Fruit fly (Drosophila melanogaster) whole organism, adult: ENCODE data around the gene Snoo.

Experiments used
- CG11617 ChIP-seq: fragments of 200-800 bp; sonication (Bioruptor generic); optimal IDR thresholded peaks from 2 replicates; lab custom pipeline; 2017; ENCODE audit warnings: mild to moderate bottlenecking, missing biosample characterization, missing genetic modification reagents, missing genetic modification characterization
- CG12768 ChIP-seq: fragments of 200-800 bp; sonication (Bioruptor generic); optimal IDR thresholded peaks from 2 replicates; lab custom pipeline; 2017; ENCODE audit warnings: missing biosample characterization, missing genetic modification characterization, mild to moderate bottlenecking, moderate library complexity, missing genetic modification reagents
- CG14711 ChIP-seq: fragments of 200-800 bp; sonication (Bioruptor generic); optimal IDR thresholded peaks from 2 replicates; lab custom pipeline; 2018; ENCODE audit warnings: missing biosample characterization, mild to moderate bottlenecking, missing genetic modification characterization, moderate library complexity
- CG1620 ChIP-seq: fragments of 200-800 bp; sonication (Bioruptor generic); optimal IDR thresholded peaks from 2 replicates; lab custom pipeline; 2016; ENCODE audit warnings: missing biosample characterization, missing genetic modification characterization
- CG33017 ChIP-seq: fragments of 200-800 bp; sonication (Bioruptor generic); optimal IDR thresholded peaks from 2 replicates; lab custom pipeline; 2018; ENCODE audit warnings: missing biosample characterization, mild to moderate bottlenecking, missing genetic modification characterization, moderate library complexity
- CG5204 ChIP-seq: fragments of 200-800 bp; sonication (Bioruptor generic); optimal IDR thresholded peaks from 2 replicates; lab custom pipeline; 2016; ENCODE audit warnings: missing biosample characterization, missing genetic modification characterization
- CG7045 ChIP-seq: fragments of 200-800 bp; sonication (Bioruptor generic); optimal IDR thresholded peaks from 2 replicates; lab custom pipeline; 2017; ENCODE audit warnings: missing biosample characterization, mild to moderate bottlenecking, missing genetic modification characterization
- CG7101 ChIP-seq: fragments of 200-800 bp; sonication (Bioruptor generic); optimal IDR thresholded peaks from 2 replicates; lab custom pipeline; 2018; ENCODE audit warnings: missing biosample characterization, mild to moderate bottlenecking, missing genetic modification characterization, moderate library complexity
- Clk ChIP-seq: fragments of 200-800 bp; sonication (Bioruptor generic); optimal IDR thresholded peaks from 2 replicates; lab custom pipeline; 2017; ENCODE audit warnings: missing biosample characterization, missing genetic modification characterization
- Crg-1 ChIP-seq: fragments of 200-800 bp; sonication (Bioruptor generic); optimal IDR thresholded peaks from 2 replicates; lab custom pipeline; 2016; ENCODE audit warnings: missing biosample characterization, missing genetic modification characterization
- Hr96 ChIP-seq: fragments of 200-800 bp; sonication (Bioruptor generic); optimal IDR thresholded peaks from 2 replicates; lab custom pipeline; 2016; ENCODE audit warnings: missing biosample characterization, missing genetic modification characterization
- Mnt ChIP-seq: fragments of 200-800 bp; sonication (Bioruptor generic); optimal IDR thresholded peaks from 2 replicates; lab custom pipeline; 2016; ENCODE audit warnings: missing biosample characterization, mild to moderate bottlenecking, missing genetic modification characterization
- bab1 ChIP-seq: fragments of 200-800 bp; sonication (Bioruptor generic); optimal IDR thresholded peaks from 3 replicates; lab custom pipeline; 2019; ENCODE audit warnings: missing biosample characterization, mild to moderate bottlenecking, missing genetic modification characterization, moderate library complexity
- cic ChIP-seq: fragments of 200-800 bp; sonication (Bioruptor generic); optimal IDR thresholded peaks from 2 replicates; lab custom pipeline; 2017; ENCODE audit warnings: missing biosample characterization, mild to moderate bottlenecking, missing genetic modification characterization, moderate library complexity
- cnc ChIP-seq, 2 experiments: fragments of >200 bp; optimal IDR thresholded peaks; 2 replicates each; lab custom pipeline; 2017
- kay ChIP-seq: fragments of 200-800 bp; sonication (Bioruptor generic); peaks from one replicate; lab custom pipeline; 2016; ENCODE audit warnings: missing biosample characterization, missing genetic modification characterization, borderline replicate concordance
- ovo ChIP-seq: fragments of 200-800 bp; sonication (Bioruptor generic); optimal IDR thresholded peaks from 2 replicates; lab custom pipeline; 2016; ENCODE audit warnings: missing biosample characterization, missing genetic modification characterization
- pad ChIP-seq: fragments of 200-800 bp; sonication (Bioruptor generic); optimal IDR thresholded peaks from 3 replicates; lab custom pipeline; 2017; ENCODE audit warnings: missing biosample characterization, missing genetic modification characterization, mild to moderate bottlenecking, moderate library complexity, missing genetic modification reagents
- tj ChIP-seq: fragments of 200-800 bp; sonication (Bioruptor generic); optimal IDR thresholded peaks from 3 replicates; lab custom pipeline; 2017; ENCODE audit warnings: missing biosample characterization, mild to moderate bottlenecking, missing genetic modification characterization, moderate library complexity
- toe ChIP-seq: fragments of 200-800 bp; sonication (Bioruptor generic); optimal IDR thresholded peaks from 2 replicates; lab custom pipeline; 2016; ENCODE audit warnings: missing biosample characterization, missing genetic modification characterization

The Snoo gene

dm6 chr2L:7870212-7870611 is 113.8 kb downstream of the Snoo start:
- no peak for TF ChIP-seq CG12768
- TF ChIP-seq ovo (GFP tag; lab: Kevin White, UChicago) = no peak
- no peak for TF ChIP-seq CG5204 (GFP tag; lab: Kevin White, UChicago)
- no peak for TF ChIP-seq CG7101 (tag; lab: Kevin White, UChicago)
- TF ChIP-seq kay (GFP tag; lab: Kevin White, UChicago) = no peak
- no peak for TF ChIP-seq Hr96 (GFP tag; lab: Kevin White, UChicago)
- TF ChIP-seq Crg-1 (GFP tag; lab: Kevin White, UChicago) = no peak
- no peak for TF ChIP-seq pad
- no peak for TF ChIP-seq CG1620 (GFP tag; lab: Kevin White, UChicago)
- no peak for TF ChIP-seq toe (GFP tag; lab: Kevin White, UChicago)
- TF ChIP-seq CG33017 (tag; lab: Kevin White, UChicago) = no peak
- TF ChIP-seq tj = no peak
- no peak for TF ChIP-seq Clk (GFP tag; lab: Kevin White, UChicago)
- TF ChIP-seq cic (GFP tag; lab: Kevin White, UChicago) = no peak
- no peak for TF ChIP-seq CG7045 (GFP tag; lab: Kevin White, UChicago)
- TF ChIP-seq cnc (optimal IDR thresholded peaks at IDR 0.05; lab: Kevin White, UChicago) = no peak
- no peak for TF ChIP-seq Mnt (GFP tag; lab: Kevin White, UChicago)
- no peak for TF ChIP-seq bab1

- TF ChIP-seq CG1620 (GFP tag; lab: Kevin White, UChicago) = no peak
- TF ChIP-seq kay (GFP tag; lab: Kevin White, UChicago) = no peak
- TF ChIP-seq CG12768 = no peak
- TF ChIP-seq CG7101 (tag; lab: Kevin White, UChicago) = no peak
Measured at dm6 chr2L:7868608-7869007, 115.4 kb downstream of the Snoo start.

dm6 chr2L:7861733-7862132 is 122.3 kb downstream of the Snoo start:
- TF ChIP-seq cnc (optimal IDR thresholded peaks at IDR 0.05; lab: Kevin White, UChicago) (no peak), tj (no peak), CG5204 (GFP tag; lab: Kevin White, UChicago) (no peak), CG33017 (tag; lab: Kevin White, UChicago) (no peak), kay (GFP tag; lab: Kevin White, UChicago) (no peak), Mnt (GFP tag; lab: Kevin White, UChicago) (no peak), CG7101 (tag; lab: Kevin White, UChicago) (no peak), ovo (GFP tag; lab: Kevin White, UChicago) (no peak)

- TF ChIP-seq CG11617 (GFP tag; lab: Kevin White, UChicago) (no peak), kay (GFP tag; lab: Kevin White, UChicago) (no peak), CG12768 (no peak), cic (GFP tag; lab: Kevin White, UChicago) (no peak), CG7101 (tag; lab: Kevin White, UChicago) (no peak), Hr96 (GFP tag; lab: Kevin White, UChicago) (no peak), Clk (GFP tag; lab: Kevin White, UChicago) (no peak), CG14711 (tag; lab: Kevin White, UChicago) (no peak), Mnt (GFP tag; lab: Kevin White, UChicago) (no peak), CG7045 (GFP tag; lab: Kevin White, UChicago) (no peak), tj (no peak), pad (no peak), bab1 (no peak), Crg-1 (GFP tag; lab: Kevin White, UChicago) (no peak), CG33017 (tag; lab: Kevin White, UChicago) (no peak), CG5204 (GFP tag; lab: Kevin White, UChicago) (no peak), cnc (optimal IDR thresholded peaks at IDR 0.05; lab: Kevin White, UChicago) (no peak), CG1620 (GFP tag; lab: Kevin White, UChicago) (no peak), toe (GFP tag; lab: Kevin White, UChicago) (no peak)
Measured at dm6 chr2L:7860739-7861138, 123.3 kb downstream of the Snoo start, which contains the start of gene TwdlE. Gene TwdlE (minus strand): TSS chr2L:7860839.

- peak; percentile 15 for TF ChIP-seq tj
- peak; percentile 14 for TF ChIP-seq toe (GFP tag; lab: Kevin White, UChicago)
Measured at dm6 chr2L:7856380-7857127, 127.4 kb downstream of the Snoo start, which contains the start of gene lectin-28C. Gene lectin-28C (plus strand): TSS chr2L:7857077.

- TF ChIP-seq CG7045 (GFP tag; lab: Kevin White, UChicago) (no peak), bab1 (no peak), Mnt (GFP tag; lab: Kevin White, UChicago) (no peak), CG11617 (GFP tag; lab: Kevin White, UChicago) (no peak), cnc (optimal IDR thresholded peaks at IDR 0.05; lab: Kevin White, UChicago) (no peak), Clk (GFP tag; lab: Kevin White, UChicago) (no peak), kay (GFP tag; lab: Kevin White, UChicago) (no peak), cic (GFP tag; lab: Kevin White, UChicago) (no peak), CG7101 (tag; lab: Kevin White, UChicago) (no peak), ovo (GFP tag; lab: Kevin White, UChicago) (no peak), Hr96 (GFP tag; lab: Kevin White, UChicago) (no peak), tj (no peak)
Measured at dm6 chr2L:7855108-7855507, 128.9 kb downstream of the Snoo start, which contains the start of gene CG14535. Gene CG14535 (minus strand): TSS chr2L:7855475.
